Fruit fly (Drosophila melanogaster): ENCODE results near the gene CG7453.

The CG7453 gene

DNA sequence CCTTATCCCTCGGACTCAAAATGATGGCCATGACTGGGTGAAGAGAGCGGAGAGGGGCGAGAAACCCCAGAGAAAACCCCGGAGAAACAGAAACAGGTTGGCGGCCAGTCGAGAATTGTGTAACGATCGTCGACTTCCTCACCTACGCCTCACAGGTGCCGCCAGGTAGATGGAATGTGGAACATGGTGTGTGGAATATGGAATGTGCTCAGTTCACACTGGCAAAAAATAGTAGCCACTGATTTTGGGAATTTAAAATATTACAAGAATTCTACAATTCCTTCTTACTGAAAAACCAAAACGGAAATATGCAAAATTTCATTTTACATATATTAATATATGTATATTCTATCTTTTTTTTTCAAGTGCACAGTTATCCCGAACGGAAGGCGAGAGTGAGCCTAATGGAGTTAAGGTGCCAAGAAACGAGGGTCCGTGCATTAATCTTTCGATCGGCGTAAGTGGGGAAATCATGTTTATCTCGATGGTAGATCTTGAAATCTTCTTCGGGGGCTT is 24.0 kb upstream of the CG7453 start (continued):
- TF ChIP-seq inv (GFP tag; IDR thresholded peaks at IDR 0.05; ENCODE audit: partially characterized antibody) = no peak
- peak; percentile 47 for TF ChIP-seq D19B (GFP tag; optimal IDR thresholded peaks at IDR 0.05)
- peak; percentile 83 for TF ChIP-seq CG4820 (GFP tag; optimal IDR thresholded peaks at IDR 0.05)
- peak; percentile 38 for TF ChIP-seq CG8089 (GFP tag; optimal IDR thresholded peaks at IDR 0.05)
- no peak for TF ChIP-seq CG13624 (GFP tag; optimal IDR thresholded peaks at IDR 0.05)
- TF ChIP-seq ab (GFP tag; optimal IDR thresholded peaks at IDR 0.05) = no peak
- peak; percentile 84 for TF ChIP-seq CG1602 (GFP tag; optimal IDR thresholded peaks at IDR 0.05)
- TF ChIP-seq Dip2 (GFP tag; IDR thresholded peaks at IDR 0.05) = no peak
- TF ChIP-seq CG2120 (GFP tag; optimal IDR thresholded peaks at IDR 0.05) = peak; percentile 52
- TF ChIP-seq cas (GFP tag; IDR thresholded peaks at IDR 0.05) = peak; percentile 34; the same call in 1 of the 2 replicates
- TF ChIP-seq D19A (tag; optimal IDR thresholded peaks at IDR 0.05) = peak; percentile 85
- peak; percentile 87 for TF ChIP-seq rib (GFP tag; IDR thresholded peaks at IDR 0.05)
- peak; percentile 68 for TF ChIP-seq org-1 (GFP tag; optimal IDR thresholded peaks at IDR 0.05)
- peak; percentile 78 for TF ChIP-seq E2f1 (GFP tag; IDR thresholded peaks at IDR 0.05)
- TF ChIP-seq Gug (GFP tag; IDR thresholded peaks at IDR 0.05) = peak; percentile 63; the same call in 3 of the 4 replicates
- peak; percentile 82 for TF ChIP-seq row (GFP tag; IDR thresholded peaks at IDR 0.05)
- TF ChIP-seq usp (GFP tag; optimal IDR thresholded peaks at IDR 0.05) = no peak
- peak; percentile 87 for TF ChIP-seq CG10267 (tag; optimal IDR thresholded peaks at IDR 0.05)
- TF ChIP-seq gce (GFP tag; IDR thresholded peaks at IDR 0.05) = no peak
- TF ChIP-seq CG16815 (GFP tag; optimal IDR thresholded peaks at IDR 0.05) = peak; percentile 90
- TF ChIP-seq ci (GFP tag; IDR thresholded peaks at IDR 0.05) = peak; percentile 83
- peak; percentile 56 for TF ChIP-seq ATbp (GFP tag; optimal IDR thresholded peaks at IDR 0.05)
- TF ChIP-seq nmo (GFP tag; optimal IDR thresholded peaks at IDR 0.05) = peak; percentile 88
- peak; percentile 68 for TF ChIP-seq peb (GFP tag; IDR thresholded peaks at IDR 0.05)
- peak; percentile 73 for TF ChIP-seq Abd-B (GFP tag; optimal IDR thresholded peaks at IDR 0.05)
- TF ChIP-seq CG18599 (GFP tag; optimal IDR thresholded peaks at IDR 0.05) = peak; percentile 82
- TF ChIP-seq sna (GFP tag; IDR thresholded peaks at IDR 0.05; ENCODE audit: partially characterized antibody) = no peak
- peak; percentile 79 for TF ChIP-seq CG7271 (tag; optimal IDR thresholded peaks at IDR 0.05)
- peak; percentile 99 for TF ChIP-seq CG15696 (tag; optimal IDR thresholded peaks at IDR 0.05)
- TF ChIP-seq ara (GFP tag; IDR thresholded peaks at IDR 0.05) = peak; percentile 92
- TF ChIP-seq Ravus (GFP tag; IDR thresholded peaks at IDR 0.05) = no peak; the same call in 1 of the 2 replicates
- peak; percentile 60 for TF ChIP-seq CG13296 (GFP tag; optimal IDR thresholded peaks at IDR 0.05)
- TF ChIP-seq crol (GFP tag; IDR thresholded peaks at IDR 0.05) = peak; percentile 81
- TF ChIP-seq mirr (GFP tag; optimal IDR thresholded peaks at IDR 0.05) = no peak
- TF ChIP-seq mld (GFP tag; IDR thresholded peaks at IDR 0.05; ENCODE audit: partially characterized antibody) = no peak
- TF ChIP-seq scrt (GFP tag; optimal IDR thresholded peaks at IDR 0.05) = peak; percentile 65
- peak; percentile 77 for TF ChIP-seq sqz (GFP tag; optimal IDR thresholded peaks at IDR 0.05)
- TF ChIP-seq hb (GFP tag; IDR thresholded peaks at IDR 0.05; ENCODE audit: partially characterized antibody) = no peak
- peak; percentile 51; the same call in 1 of the 3 replicates for TF ChIP-seq Optix (GFP tag; IDR thresholded peaks at IDR 0.05)
- TF ChIP-seq Dll (GFP tag; IDR thresholded peaks at IDR 0.05; ENCODE audit: partially characterized antibody) = no peak
- TF ChIP-seq pan (optimal IDR thresholded peaks at IDR 0.05) = no peak
- peak in 1 of 2 experiments; percentile 76 for TF ChIP-seq pan (GFP tag; optimal IDR thresholded peaks at IDR 0.05 in 1 of 2, IDR thresholded peaks at IDR 0.05 in 1 of 2)
- TF ChIP-seq TFAM (GFP tag; optimal IDR thresholded peaks at IDR 0.05) = peak; percentile 50
- peak; percentile 90 for TF ChIP-seq CG2202 (tag; optimal IDR thresholded peaks at IDR 0.05)
- TF ChIP-seq CG31441 (GFP tag; IDR thresholded peaks at IDR 0.05) = peak; percentile 91
- peak; percentile 37 for TF ChIP-seq Jarid2 (GFP tag; optimal IDR thresholded peaks at IDR 0.05)
- no peak; the same call in 2 of the 3 replicates for TF ChIP-seq sr (GFP tag; IDR thresholded peaks at IDR 0.05)
- no peak for TF ChIP-seq Hey (tag; optimal IDR thresholded peaks at IDR 0.05)
- TF ChIP-seq az2 (GFP tag; optimal IDR thresholded peaks at IDR 0.05) = peak; percentile 78
- TF ChIP-seq chn (GFP tag; optimal IDR thresholded peaks at IDR 0.05) = peak; percentile 69
- TF ChIP-seq Dbx (GFP tag; IDR thresholded peaks at IDR 0.05) = peak; percentile 85
